Worm (Caenorhabditis elegans) whole organism, late embryonic: ENCODE data around the gene K12H4.2.
A peak's percentile ranks its signal among the peaks of the same experiment; 100 is the strongest.

Experiments used
- C38D4.7 ChIP-seq: fragments of 200-800 bp; sonication (Bioruptor generic); optimal IDR thresholded peaks from 2 replicates; lab custom pipeline; 2018; ENCODE audit warnings: mild to moderate bottlenecking, missing genetic modification characterization, moderate library complexity, missing compliant biosample characterization
- F13H6.1 ChIP-seq: sonication (generic microtip); optimal IDR thresholded peaks from 2 replicates; lab custom pipeline; 2016; ENCODE audit warnings: missing genetic modification characterization, missing compliant biosample characterization
- K09A11.1 ChIP-seq: sonication (generic microtip); optimal IDR thresholded peaks from 2 replicates; lab custom pipeline; 2017; ENCODE audit warnings: antibody characterized with exemption, mild to moderate bottlenecking, missing genetic modification characterization, missing compliant biosample characterization; ENCODE audit not compliant: insufficient read depth
- Y22D7AL.16 ChIP-seq: sonication (generic microtip); optimal IDR thresholded peaks from 2 replicates; lab custom pipeline; 2016; ENCODE audit warnings: missing genetic modification characterization, missing compliant biosample characterization
- ahr-1 ChIP-seq: sonication (generic microtip); optimal IDR thresholded peaks from 2 replicates; lab custom pipeline; 2016; ENCODE audit warnings: missing genetic modification characterization, missing compliant biosample characterization
- ama-1 ChIP-seq: fragments of 150-350 bp; optimal IDR thresholded peaks from 2 replicates; lab custom pipeline; 2014
- ceh-14 ChIP-seq: sonication (generic microtip); optimal IDR thresholded peaks from 2 replicates; lab custom pipeline; 2016; ENCODE audit warnings: missing genotype, missing genetic modification characterization, missing compliant biosample characterization
- ceh-18 ChIP-seq: sonication (generic microtip); optimal IDR thresholded peaks from 2 replicates; lab custom pipeline; 2016; ENCODE audit warnings: missing genetic modification characterization, missing compliant biosample characterization
- ceh-19 ChIP-seq: fragments of 200-800 bp; sonication (Bioruptor generic); optimal IDR thresholded peaks from 2 replicates; lab custom pipeline; 2018; ENCODE audit warnings: mild to moderate bottlenecking, missing genetic modification characterization, missing compliant biosample characterization
- ceh-2 ChIP-seq: sonication (generic microtip); optimal IDR thresholded peaks from 2 replicates; lab custom pipeline; 2016; ENCODE audit warnings: missing genotype, missing genetic modification characterization, missing compliant biosample characterization
- ceh-22 ChIP-seq: sonication (generic microtip); optimal IDR thresholded peaks from 2 replicates; lab custom pipeline; 2017; ENCODE audit warnings: missing biosample characterization, missing genetic modification characterization
- ceh-30 ChIP-seq: fragments of 150-350 bp; optimal IDR thresholded peaks from 2 replicates; lab custom pipeline; 2014; ENCODE audit warnings: missing biosample characterization, missing genetic modification characterization
- ceh-31 ChIP-seq: sonication (generic microtip); optimal IDR thresholded peaks from 2 replicates; lab custom pipeline; 2016; ENCODE audit warnings: missing genetic modification characterization, missing compliant biosample characterization
- ceh-34 ChIP-seq: sonication (generic microtip); optimal IDR thresholded peaks from 2 replicates; lab custom pipeline; 2016; ENCODE audit warnings: mild to moderate bottlenecking, missing genetic modification characterization, missing compliant biosample characterization
- ceh-45 ChIP-seq: fragments of 200-800 bp; sonication (Bioruptor generic); IDR thresholded peaks from 2 replicates; pipeline ENCODE4 v1.3.6; 2022; ENCODE audit warnings: missing genetic modification reagents, missing genetic modification characterization, missing compliant biosample characterization
- ceh-48 ChIP-seq: sonication (generic microtip); optimal IDR thresholded peaks from 2 replicates; lab custom pipeline; 2016; ENCODE audit warnings: missing genetic modification characterization, inconsistent platforms, missing compliant biosample characterization
- che-1 ChIP-seq: sonication (generic microtip); optimal IDR thresholded peaks from 2 replicates; lab custom pipeline; 2016; ENCODE audit warnings: mild to moderate bottlenecking, missing genetic modification characterization, missing compliant biosample characterization
- dmd-4 ChIP-seq: sonication (generic microtip); optimal IDR thresholded peaks from 2 replicates; lab custom pipeline; 2016; ENCODE audit warnings: borderline replicate concordance, missing genetic modification characterization, missing compliant biosample characterization
- elt-2 ChIP-seq: sonication (generic microtip); optimal IDR thresholded peaks from 2 replicates; lab custom pipeline; 2016; ENCODE audit warnings: missing genetic modification reagents, missing genetic modification characterization, missing compliant biosample characterization
- elt-4 ChIP-seq: sonication (generic microtip); optimal IDR thresholded peaks from 2 replicates; lab custom pipeline; 2016; ENCODE audit warnings: missing genetic modification characterization, missing compliant biosample characterization
- eyg-1 ChIP-seq: sonication (generic microtip); optimal IDR thresholded peaks from 2 replicates; lab custom pipeline; 2016; ENCODE audit warnings: missing genotype, missing genetic modification characterization, missing compliant biosample characterization
- gmeb-2 ChIP-seq: sonication (generic microtip); optimal IDR thresholded peaks from 2 replicates; lab custom pipeline; 2016; ENCODE audit warnings: missing genetic modification characterization, inconsistent platforms, missing compliant biosample characterization
- hlh-15 ChIP-seq: sonication (generic microtip); optimal IDR thresholded peaks from 2 replicates; lab custom pipeline; 2016; ENCODE audit warnings: missing genetic modification characterization, missing compliant biosample characterization
- hlh-30 ChIP-seq: sonication (generic microtip); optimal IDR thresholded peaks from 2 replicates; lab custom pipeline; 2017; ENCODE audit warnings: antibody characterized with exemption, missing genetic modification characterization, missing compliant biosample characterization; ENCODE audit not compliant: insufficient read depth
- hlh-8 ChIP-seq: sonication (generic microtip); optimal IDR thresholded peaks from 2 replicates; lab custom pipeline; 2016; ENCODE audit warnings: missing genotype, missing genetic modification characterization, missing compliant biosample characterization
- lin-11 ChIP-seq: fragments of 200-800 bp; sonication (Bioruptor generic); optimal IDR thresholded peaks from 2 replicates; lab custom pipeline; 2018; ENCODE audit warnings: mild to moderate bottlenecking, missing genetic modification characterization, missing compliant biosample characterization
- mec-3 ChIP-seq: sonication (generic microtip); optimal IDR thresholded peaks from 2 replicates; lab custom pipeline; 2016; ENCODE audit warnings: borderline replicate concordance, missing genetic modification characterization, missing compliant biosample characterization
- nfya-1 ChIP-seq: sonication (generic microtip); optimal IDR thresholded peaks from 2 replicates; lab custom pipeline; 2017; ENCODE audit warnings: missing genetic modification characterization, mild to moderate bottlenecking, missing compliant biosample characterization, antibody characterized with exemption, moderate library complexity
- nhr-11 ChIP-seq: fragments of 150-350 bp; optimal IDR thresholded peaks from 2 replicates; lab custom pipeline; 2014; ENCODE audit warnings: missing biosample characterization, missing genetic modification characterization
- nhr-232 ChIP-seq: sonication (generic microtip); optimal IDR thresholded peaks from 2 replicates; lab custom pipeline; 2016; ENCODE audit warnings: missing genetic modification characterization, missing compliant biosample characterization
- npax-4 ChIP-seq: sonication (generic microtip); optimal IDR thresholded peaks from 2 replicates; lab custom pipeline; 2016; ENCODE audit warnings: missing genetic modification characterization, missing compliant biosample characterization
- pax-1 ChIP-seq: fragments of 150-350 bp; optimal IDR thresholded peaks from 2 replicates; lab custom pipeline; 2014; ENCODE audit warnings: missing biosample characterization, missing genetic modification characterization
- pha-2 ChIP-seq: sonication (generic microtip); optimal IDR thresholded peaks from 2 replicates; lab custom pipeline; 2017; ENCODE audit warnings: mild to moderate bottlenecking, missing genetic modification characterization, missing compliant biosample characterization
- pqm-1 ChIP-seq: sonication (generic microtip); optimal IDR thresholded peaks from 2 replicates; lab custom pipeline; 2016; ENCODE audit warnings: missing genetic modification characterization, missing compliant biosample characterization
- pros-1 ChIP-seq: fragments of 150-350 bp; optimal IDR thresholded peaks from 2 replicates; lab custom pipeline; 2014; ENCODE audit warnings: missing biosample characterization, missing genetic modification reagents, missing genetic modification characterization
- rnt-1 ChIP-seq: sonication (generic microtip); optimal IDR thresholded peaks from 2 replicates; lab custom pipeline; 2016; ENCODE audit warnings: missing genetic modification characterization, missing compliant biosample characterization
- sox-4 ChIP-seq: sonication (generic microtip); optimal IDR thresholded peaks from 2 replicates; lab custom pipeline; 2017; ENCODE audit warnings: mild to moderate bottlenecking, missing genetic modification characterization, inconsistent platforms, missing compliant biosample characterization
- syd-9 ChIP-seq: sonication (generic microtip); optimal IDR thresholded peaks from 2 replicates; lab custom pipeline; 2016; ENCODE audit warnings: mild to moderate bottlenecking, missing genetic modification characterization, moderate library complexity, missing compliant biosample characterization
- tbx-2 ChIP-seq: sonication (generic microtip); optimal IDR thresholded peaks from 2 replicates; lab custom pipeline; 2016; ENCODE audit warnings: missing genetic modification characterization, missing compliant biosample characterization
- tbx-7 ChIP-seq: sonication (generic microtip); optimal IDR thresholded peaks from 2 replicates; lab custom pipeline; 2016; ENCODE audit warnings: missing genotype, missing genetic modification characterization, missing compliant biosample characterization
- ttx-3 ChIP-seq: sonication (generic microtip); optimal IDR thresholded peaks from 2 replicates; lab custom pipeline; 2016; ENCODE audit warnings: missing genetic modification reagents, missing genetic modification characterization, missing compliant biosample characterization
- unc-3 ChIP-seq, 2 experiments: fragments of 200-800 bp in 1 of 2; sonication (Bioruptor generic) in 1 of 2; sonication (generic microtip) in 1 of 2; conservative IDR thresholded peaks in 1 of 2; optimal IDR thresholded peaks in 1 of 2; 2 replicates each; pipeline versions ENCODE4 v1.3.6 to Lab custom; 2016 to 2022; ENCODE audit warnings: missing compliant biosample characterization in 2 of 2, missing genetic modification characterization in 2 of 2, missing genetic modification reagents in 1 of 2
- unc-42 ChIP-seq: sonication (generic microtip); optimal IDR thresholded peaks from 2 replicates; lab custom pipeline; 2016; ENCODE audit warnings: missing genotype, missing genetic modification characterization, missing compliant biosample characterization
- unc-55 ChIP-seq: sonication (generic microtip); optimal IDR thresholded peaks from 2 replicates; lab custom pipeline; 2017; ENCODE audit warnings: missing biosample characterization, missing genetic modification reagents, missing genetic modification characterization
- unc-86 ChIP-seq: sonication (generic microtip); optimal IDR thresholded peaks from 2 replicates; lab custom pipeline; 2016; ENCODE audit warnings: missing genetic modification characterization, missing compliant biosample characterization

Gene K12H4.2

DNA sequence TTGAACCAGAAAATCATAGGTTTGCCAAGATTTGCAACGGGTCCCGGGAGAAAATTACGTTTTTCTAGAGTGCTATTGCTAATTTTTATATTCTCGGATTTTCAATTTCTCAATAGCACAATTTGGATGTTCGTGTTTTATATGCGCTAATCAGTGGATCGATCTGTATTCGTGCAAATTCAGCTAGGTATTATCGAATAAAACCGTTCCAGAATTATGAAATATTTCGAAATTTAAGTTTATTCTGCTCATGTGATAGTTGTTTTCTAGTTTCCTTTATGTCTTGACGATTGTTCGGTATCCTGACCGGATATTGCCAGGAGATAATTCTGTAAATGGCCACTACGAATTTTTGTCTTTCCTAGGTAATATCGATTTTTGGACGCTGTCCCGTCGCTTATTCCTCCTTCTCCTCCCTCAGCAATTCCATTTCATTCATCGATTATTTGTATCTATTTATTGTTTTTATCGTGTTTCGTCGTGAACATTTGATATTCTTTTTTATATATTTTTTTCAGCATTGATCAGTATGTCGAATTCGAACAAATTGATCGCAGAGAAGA lies 37.2 kb upstream of the K12H4.2 start, which contains the start of gene cit-1.2:
TSS of gene cit-1.2 (plus strand) at position 513 of the 563 bp plus-strand sequence.
- TF ChIP-seq tbx-7 (tag; lab: Kevin White, UChicago) (no peak), ama-1 (no peak), ceh-48 (tag; lab: Kevin White, UChicago) (peak; percentile 11), rnt-1 (no peak)

- TF ChIP-seq gmeb-2: no peak
- no peak for TF ChIP-seq nhr-11
These were observed 33.9 kb upstream of the K12H4.2 start for ce11 chrIII:8013582-8013981.

ce11 chrIII:8016438-8016837 lies 31.1 kb upstream of the K12H4.2 start, which contains the start of gene F44B9.5:
Gene F44B9.5, minus strand, starts transcription at chrIII:8016538.
- TF ChIP-seq ceh-34 (tag; lab: Kevin White, UChicago): no peak
- TF ChIP-seq, all 69 proteins: peak for 0

DNA sequence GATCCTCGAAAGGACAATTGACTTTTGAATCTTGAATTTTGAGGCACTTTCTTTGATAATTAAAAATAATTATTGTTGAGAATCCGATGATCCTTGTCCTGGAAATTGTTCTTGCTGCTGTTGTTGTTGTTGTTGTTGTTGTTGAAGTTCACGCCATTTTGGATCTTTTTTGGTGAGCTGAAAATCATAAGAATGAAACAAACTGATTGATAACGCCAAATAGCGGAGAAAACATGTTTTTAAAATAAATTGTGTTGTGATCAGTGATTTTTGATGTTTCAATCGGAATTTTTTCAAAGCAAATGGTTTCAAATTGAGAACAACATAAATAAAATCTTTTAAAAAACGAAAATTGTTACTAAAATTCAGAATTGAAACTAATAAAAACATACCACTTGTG lies 30.5 kb upstream of the K12H4.2 start:
- TF ChIP-seq ceh-22 (no peak), pros-1 (no peak), che-1 (tag; lab: Kevin White, UChicago) (no peak), elt-4 (tag; lab: Kevin White, UChicago) (no peak), F13H6.1 (tag; lab: Kevin White, UChicago) (no peak), mec-3 (tag; lab: Kevin White, UChicago) (no peak), K09A11.1 (tag; lab: Kevin White, UChicago) (no peak), nhr-232 (tag; lab: Kevin White, UChicago) (no peak), Y22D7AL.16 (tag; lab: Kevin White, UChicago) (no peak), npax-4 (tag; lab: Kevin White, UChicago) (no peak), dmd-4 (no peak), unc-42 (tag; lab: Kevin White, UChicago) (no peak), lin-11 (tag; lab: Kevin White, UChicago) (no peak), ceh-30 (no peak), C38D4.7 (GFP tag; lab: Kevin White, UChicago) (no peak), rnt-1 (no peak), sox-4 (tag; lab: Kevin White, UChicago) (no peak)

DNA sequence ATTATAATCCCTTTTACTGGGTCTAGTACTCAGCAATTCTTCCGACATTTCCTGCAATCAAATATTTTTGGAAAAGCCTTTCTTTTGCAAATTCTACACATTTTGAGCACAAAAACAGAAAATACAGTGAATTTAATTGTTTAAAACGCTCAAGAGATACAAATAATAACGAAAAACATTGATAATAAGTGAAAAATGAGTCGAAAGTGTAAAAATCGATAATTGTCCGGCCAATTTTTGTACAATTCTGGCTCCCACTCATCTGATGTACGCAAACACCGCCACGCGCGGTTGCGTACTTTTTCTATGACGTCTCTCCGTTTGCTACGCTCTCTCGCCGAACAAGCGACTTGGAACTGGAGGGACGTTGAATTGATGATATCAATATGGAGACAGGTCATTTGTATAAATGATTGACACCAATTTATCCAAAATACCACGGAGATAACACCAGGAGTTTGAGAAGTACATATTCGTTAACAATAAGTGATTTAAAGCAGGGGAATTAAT lies 26.6 kb upstream of the K12H4.2 start, which contains the start of gene lin-36:
TSS of gene lin-36 (minus strand) at position 51 of the 510 bp plus-strand sequence.
- TF ChIP-seq ahr-1 (tag; lab: Kevin White, UChicago) (no peak), ceh-30 (peak; percentile 41), unc-3 (GFP tag; conservative IDR thresholded peaks at IDR 0.05; lab: Robert Waterston, UW) (no peak), unc-3 (tag; optimal IDR thresholded peaks at IDR 0.05; lab: Kevin White, UChicago) (peak; percentile 25), eyg-1 (tag; lab: Kevin White, UChicago) (no peak), pqm-1 (tag; lab: Kevin White, UChicago) (no peak), nhr-11 (no peak), hlh-30 (tag; lab: Kevin White, UChicago) (peak; percentile 79), ttx-3 (tag; lab: Kevin White, UChicago) (no peak), ceh-19 (no peak), gmeb-2 (no peak), pax-1 (tag; lab: Kevin White, UChicago) (peak; percentile 41), rnt-1 (no peak), elt-2 (tag; lab: Kevin White, UChicago) (peak; percentile 49), npax-4 (tag; lab: Kevin White, UChicago) (no peak), hlh-15 (tag; lab: Kevin White, UChicago) (no peak), tbx-2 (peak; percentile 82), ceh-14 (tag; lab: Kevin White, UChicago) (peak; percentile 23), C38D4.7 (GFP tag; lab: Kevin White, UChicago) (no peak), pha-2 (tag; lab: Kevin White, UChicago) (no peak), nfya-1 (tag; lab: Kevin White, UChicago) (peak; percentile 73), ceh-18 (tag; lab: Kevin White, UChicago) (peak; percentile 46), unc-55 (GFP tag; lab: Kevin White, UChicago) (peak; percentile 98), ceh-31 (tag; lab: Kevin White, UChicago) (peak; percentile 64), ceh-45 (GFP tag; lab: Robert Waterston, UW) (no peak), unc-86 (tag; lab: Kevin White, UChicago) (no peak), ceh-2 (no peak), hlh-8 (tag; lab: Kevin White, UChicago) (no peak), syd-9 (no peak)
